Worm (Caenorhabditis elegans): ENCODE data around the gene btb-10.
"Not testable (repeated sequence)": the region's sequence is repeated elsewhere in the genome, so short reads cannot be mapped to it uniquely, and the experiment has no call there.

Gene btb-10

DNA sequence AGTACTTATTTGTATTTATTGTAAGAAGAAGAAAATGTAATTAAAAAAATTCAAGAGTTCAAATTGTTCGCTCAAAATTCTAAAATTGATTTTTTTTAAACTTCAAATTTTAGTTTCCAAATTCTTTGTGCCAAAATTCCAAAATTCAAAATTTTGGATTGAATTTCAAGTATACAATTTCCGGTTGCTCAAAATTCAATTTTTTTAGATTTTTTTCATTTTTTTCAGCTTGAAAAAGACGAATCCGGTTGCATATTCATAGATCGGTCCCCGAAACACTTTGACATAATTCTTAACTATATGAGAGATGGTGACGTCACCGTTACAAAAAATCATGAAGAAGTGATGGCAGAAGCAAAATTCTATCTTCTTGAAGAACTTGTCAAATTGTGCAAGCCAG is 11.5 kb upstream of the btb-10 start, which contains the start of gene K02E7.4:
Gene K02E7.4 (plus strand): TSS at position 301 of the 400 bp plus-strand sequence.
- TF ChIP-seq unc-62 (GFP tag; optimal IDR thresholded peaks at IDR 0.05): no peak

- TF ChIP-seq unc-62 (GFP tag; optimal IDR thresholded peaks at IDR 0.05): no peak
These were observed 10.8 kb upstream of the btb-10 start for ce11 chrII:1071432-1071831.

ce11 chrII:1070875-1071274 is 10.3 kb upstream of the btb-10 start, which contains the start of gene K02E7.12:
TSS of gene K02E7.12 (plus strand) at chrII:1071175.
- TF ChIP-seq unc-62 (GFP tag; optimal IDR thresholded peaks at IDR 0.05): no peak

- TF ChIP-seq unc-62 (GFP tag; optimal IDR thresholded peaks at IDR 0.05): no peak
These were observed 6.3 kb upstream of the btb-10 start, which contains the start of gene K02E7.10 for ce11 chrII:1066907-1067306. TSS of gene K02E7.10 (minus strand) at chrII:1067007.

DNA sequence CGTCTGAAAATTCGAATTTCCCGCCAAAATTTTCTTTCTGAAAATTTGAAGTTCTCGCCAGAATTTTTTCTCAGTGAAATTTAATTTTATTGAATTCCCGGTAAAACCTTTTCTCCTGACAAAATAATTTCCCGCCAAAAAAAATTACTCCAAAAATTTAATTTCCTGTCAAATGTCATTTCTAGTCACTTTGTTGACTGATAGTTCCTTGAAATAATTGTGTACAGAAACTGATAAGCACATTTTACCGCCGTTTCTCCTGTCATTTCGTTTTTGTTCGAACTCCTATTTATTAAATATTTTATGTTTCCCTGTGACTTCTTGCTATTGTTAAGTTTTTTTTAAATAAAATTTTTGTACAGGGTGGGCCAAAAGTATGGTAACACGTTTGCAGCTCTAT is 3.3 kb upstream of the btb-10 start:
- TF ChIP-seq unc-62 (GFP tag; optimal IDR thresholded peaks at IDR 0.05): no peak

DNA sequence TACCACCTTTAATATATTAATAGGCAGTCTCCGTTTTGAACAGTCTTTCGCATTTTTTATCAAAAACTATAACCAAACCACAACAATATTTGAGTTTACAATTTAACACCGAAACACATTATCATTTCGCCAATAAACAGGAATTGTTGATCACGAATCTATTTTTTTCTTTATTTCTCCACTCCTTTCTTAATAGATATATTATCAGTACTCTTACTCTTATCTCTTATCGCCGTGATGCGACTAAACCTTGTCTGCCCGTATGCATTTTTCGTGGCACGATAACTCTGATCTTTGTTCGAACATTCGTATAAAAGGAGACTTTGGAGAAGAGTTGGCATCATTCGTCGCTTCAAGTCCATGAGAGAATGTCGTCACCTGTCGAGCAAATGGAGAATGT is 3.8 kb downstream of the btb-10 start:
- TF ChIP-seq unc-62 (GFP tag; optimal IDR thresholded peaks at IDR 0.05): no peak

DNA sequence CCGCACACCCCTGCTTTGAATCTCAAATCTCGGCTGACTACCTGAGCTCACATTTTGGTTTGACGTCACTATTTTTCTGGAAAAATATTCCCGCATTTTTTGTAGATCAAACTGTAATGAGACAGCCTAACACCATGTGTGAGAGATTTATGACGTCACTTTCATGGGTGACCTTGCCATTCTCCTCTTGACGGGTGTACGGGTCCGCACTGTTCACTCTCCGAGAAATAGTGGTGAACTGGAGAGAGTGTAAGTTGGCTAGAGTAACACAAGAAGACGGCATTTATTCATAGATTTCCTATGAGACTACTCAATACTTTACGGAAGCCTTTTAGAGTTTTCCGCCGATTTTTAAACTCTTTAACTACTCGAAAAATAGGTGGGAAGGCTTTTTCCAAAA is 5.9 kb downstream of the btb-10 start, which contains the start of gene K02E7.7:
Gene K02E7.7 (plus strand): TSS at position 301 of the 400 bp plus-strand sequence.
- not testable (repeated sequence) for TF ChIP-seq unc-62 (GFP tag; optimal IDR thresholded peaks at IDR 0.05)

DNA sequence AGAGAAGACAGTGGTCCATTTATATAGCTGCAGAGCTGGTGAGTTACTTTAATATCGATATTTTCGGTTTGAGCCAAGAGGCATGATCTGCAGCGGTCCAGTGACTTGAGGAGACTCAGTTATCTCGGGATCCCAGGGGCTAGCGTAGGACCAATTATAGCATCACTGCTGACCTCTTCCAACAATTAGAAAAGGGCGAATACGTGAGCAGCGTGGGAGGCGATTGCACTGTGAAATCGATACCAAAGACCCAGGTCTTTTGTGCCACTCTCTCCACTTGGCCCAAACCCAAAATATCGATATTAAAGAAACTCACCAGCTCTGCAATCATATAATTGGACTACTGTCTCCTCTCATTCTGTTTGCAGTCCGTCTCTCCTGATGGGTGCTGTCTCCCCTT is 10.8 kb downstream of the btb-10 start, which contains the start of gene fbxb-40:
Gene fbxb-40 (minus strand): TSS at position 101 of the 400 bp plus-strand sequence.
- TF ChIP-seq unc-62 (GFP tag; optimal IDR thresholded peaks at IDR 0.05): no peak

DNA sequence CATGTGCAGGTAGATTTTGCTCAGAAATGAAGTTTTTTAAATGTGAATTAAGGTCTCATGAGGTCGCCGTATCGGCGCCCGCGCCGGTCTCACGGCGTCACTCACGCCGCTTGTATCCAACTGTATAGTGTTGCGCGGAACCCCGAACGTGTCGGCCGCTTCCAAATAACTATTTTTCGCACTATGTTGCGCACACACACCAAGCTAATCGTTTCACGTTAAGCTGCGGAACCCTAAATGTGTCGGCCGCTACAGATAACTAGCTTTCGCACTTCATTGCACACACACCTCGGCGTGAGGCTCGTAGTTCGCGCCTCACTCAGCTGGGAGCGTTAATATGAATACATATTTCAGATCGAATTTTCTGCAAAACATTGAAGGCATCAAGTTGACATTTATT is 13.7 kb downstream of the btb-10 start:
- no peak for TF ChIP-seq unc-62 (GFP tag; optimal IDR thresholded peaks at IDR 0.05)

ce11 chrII:1045692-1046091 is 14.9 kb downstream of the btb-10 start, which contains the start of gene str-148:
TSS of gene str-148 (plus strand) at chrII:1045992.
- no peak for TF ChIP-seq unc-62 (GFP tag; optimal IDR thresholded peaks at IDR 0.05)

- TF ChIP-seq unc-62 (GFP tag; optimal IDR thresholded peaks at IDR 0.05): not testable (repeated sequence)
These were observed 16.7 kb downstream of the btb-10 start, which contains the start of gene fbxb-45 for ce11 chrII:1043932-1044331. TSS of gene fbxb-45 (minus strand) at chrII:1044032.

ce11 chrII:1042227-1042626 is 18.4 kb downstream of the btb-10 start, which contains the start of gene fbxb-41:
TSS of gene fbxb-41 (minus strand) at chrII:1042327.
- no peak for TF ChIP-seq unc-62 (GFP tag; optimal IDR thresholded peaks at IDR 0.05)

ce11 chrII:1040464-1040863 is 20.1 kb downstream of the btb-10 start, which contains the start of gene fbxb-39:
TSS of gene fbxb-39 (minus strand) at chrII:1040564.
- no peak for TF ChIP-seq unc-62 (GFP tag; optimal IDR thresholded peaks at IDR 0.05)

DNA sequence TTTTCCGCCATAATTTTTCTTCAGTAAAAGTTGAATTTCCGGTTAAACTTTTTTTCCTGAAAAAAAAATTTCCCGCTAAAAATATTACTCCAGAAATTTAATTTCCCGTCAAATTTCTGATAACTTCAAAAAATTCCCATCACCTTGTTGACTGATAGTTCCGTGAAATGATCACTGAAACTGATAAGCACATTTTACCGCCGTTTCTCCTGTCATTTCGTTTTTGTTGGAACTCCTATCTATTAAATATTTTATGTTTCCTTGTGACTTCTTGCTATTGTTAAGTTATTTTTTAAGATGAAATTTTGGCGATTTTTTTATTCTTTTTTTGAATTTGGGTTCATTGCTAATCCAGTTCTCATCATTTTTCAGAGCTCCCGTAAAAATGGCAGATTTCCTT is 32.0 kb downstream of the btb-10 start, which contains the start of gene math-34:
Gene math-34 (plus strand): TSS at position 371 of the 400 bp plus-strand sequence.
- no peak for TF ChIP-seq unc-62 (GFP tag; optimal IDR thresholded peaks at IDR 0.05)

DNA sequence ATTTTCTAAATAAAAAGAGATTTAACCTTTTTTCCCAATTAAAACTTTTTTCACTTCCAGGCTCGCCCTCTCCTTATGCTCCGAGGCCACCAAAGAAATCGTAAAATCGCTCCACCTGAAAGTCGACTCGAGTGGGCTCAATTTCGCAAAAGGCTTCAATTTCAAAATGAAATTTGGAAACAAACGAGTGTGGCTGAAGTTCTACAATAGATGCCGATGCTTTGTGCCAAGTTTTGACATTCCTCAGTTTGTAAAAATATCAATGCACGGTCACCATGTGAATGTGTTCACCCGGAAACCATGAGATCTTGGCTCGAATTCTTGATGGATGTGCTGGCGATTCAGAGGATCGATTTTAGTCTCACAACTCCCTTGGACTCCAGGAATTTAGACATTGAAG is 33.9 kb downstream of the btb-10 start, which contains the start of gene M01D1.12:
Gene M01D1.12 (plus strand): TSS at position 301 of the 400 bp plus-strand sequence.
- TF ChIP-seq unc-62 (GFP tag; optimal IDR thresholded peaks at IDR 0.05): no peak

- not testable (repeated sequence) for TF ChIP-seq unc-62 (GFP tag; optimal IDR thresholded peaks at IDR 0.05)
These were observed 35.9 kb downstream of the btb-10 start, which contains the start of gene btb-11 for ce11 chrII:1024684-1025083. TSS of gene btb-11 (minus strand) at chrII:1024784.
